Fruit fly (Drosophila melanogaster) whole organism, pupa: ENCODE results near the gene st.
A peak's percentile ranks its signal among the peaks of the same experiment; 100 is the strongest.

Source experiments
- CG10348 ChIP-seq: fragments of 200-800 bp; sonication (Bioruptor generic); IDR thresholded peaks from 2 replicates; pipeline ENCODE4 v1.3.6; 2022; ENCODE audit warnings: missing biosample characterization, missing genetic modification characterization
- CG12605 ChIP-seq: fragments of 200-800 bp; sonication (Bioruptor generic); IDR thresholded peaks from 2 replicates; pipeline ENCODE4 v1.3.6; 2022; ENCODE audit warnings: missing biosample characterization, missing genetic modification characterization
- CG13204 ChIP-seq: fragments of 200-800 bp; sonication (Bioruptor generic); optimal IDR thresholded peaks from 2 replicates; lab custom pipeline; 2018; ENCODE audit warnings: missing biosample characterization, mild to moderate bottlenecking, missing genetic modification characterization, moderate library complexity
- CG14655 ChIP-seq: fragments of 200-800 bp; sonication (Bioruptor generic); optimal IDR thresholded peaks from 3 replicates; lab custom pipeline; 2017; ENCODE audit warnings: mild to moderate bottlenecking, missing biosample characterization, missing genetic modification reagents, missing genetic modification characterization
- CG15710 ChIP-seq: fragments of 200-800 bp; sonication (Bioruptor generic); optimal IDR thresholded peaks from 2 replicates; lab custom pipeline; 2018; ENCODE audit warnings: missing biosample characterization, mild to moderate bottlenecking, missing genetic modification characterization, moderate library complexity
- CG17806 ChIP-seq: fragments of 200-800 bp; sonication (Bioruptor generic); optimal IDR thresholded peaks from 2 replicates; lab custom pipeline; 2018; ENCODE audit warnings: missing biosample characterization, mild to moderate bottlenecking, missing genetic modification characterization, moderate library complexity
- CG32121 ChIP-seq: fragments of 200-800 bp; sonication (Bioruptor generic); IDR thresholded peaks from 2 replicates; pipeline ENCODE4 v1.3.6; 2022; ENCODE audit warnings: missing biosample characterization, missing genetic modification characterization
- CG34367 ChIP-seq: fragments of 200-800 bp; sonication (Bioruptor generic); optimal IDR thresholded peaks from 2 replicates; lab custom pipeline; 2018; ENCODE audit warnings: missing biosample characterization, mild to moderate bottlenecking, missing genetic modification characterization
- CG4496 ChIP-seq: fragments of 200-800 bp; sonication (Bioruptor generic); IDR thresholded peaks from 3 replicates; pipeline ENCODE4 v1.3.6; 2022; ENCODE audit warnings: missing biosample characterization, missing genetic modification characterization
- CG8159 ChIP-seq: fragments of 200-800 bp; sonication (Bioruptor generic); optimal IDR thresholded peaks from 3 replicates; lab custom pipeline; 2018; ENCODE audit warnings: missing biosample characterization, mild to moderate bottlenecking, missing genetic modification characterization, moderate library complexity
- CG8301 ChIP-seq: fragments of 200-800 bp; sonication (Bioruptor generic); optimal IDR thresholded peaks from 2 replicates; lab custom pipeline; 2018; ENCODE audit warnings: missing biosample characterization, mild to moderate bottlenecking, missing genetic modification characterization
- CG9948 ChIP-seq: fragments of 200-800 bp; sonication (Bioruptor generic); optimal IDR thresholded peaks from 2 replicates; lab custom pipeline; 2018; ENCODE audit warnings: missing biosample characterization, mild to moderate bottlenecking, missing genetic modification characterization, moderate library complexity
- D1 ChIP-seq: fragments of 200-800 bp; sonication (Bioruptor generic); optimal IDR thresholded peaks from 2 replicates; lab custom pipeline; 2018; ENCODE audit warnings: missing biosample characterization, mild to moderate bottlenecking, missing genetic modification characterization, moderate library complexity
- EcR ChIP-seq: fragments of 200-800 bp; sonication (Bioruptor generic); optimal IDR thresholded peaks from 3 replicates; lab custom pipeline; 2019; ENCODE audit warnings: missing biosample characterization, missing genetic modification characterization, mild to moderate bottlenecking, moderate library complexity, missing genetic modification reagents
- Ets98B ChIP-seq: fragments of 200-800 bp; sonication (Bioruptor generic); IDR thresholded peaks from 2 replicates; pipeline ENCODE4 v1.3.6; 2022; ENCODE audit warnings: missing biosample characterization, missing genetic modification characterization
- Pif1A ChIP-seq: fragments of 200-800 bp; sonication (Bioruptor generic); optimal IDR thresholded peaks from 3 replicates; lab custom pipeline; 2016; ENCODE audit warnings: missing biosample characterization, missing genetic modification characterization
- Pif1B ChIP-seq: fragments of 200-800 bp; sonication (Bioruptor generic); optimal IDR thresholded peaks from 3 replicates; lab custom pipeline; 2016; ENCODE audit warnings: missing biosample characterization, missing genetic modification characterization
- Snoo ChIP-seq: fragments of 200-800 bp; sonication (Bioruptor generic); optimal IDR thresholded peaks from 3 replicates; lab custom pipeline; 2017; ENCODE audit warnings: missing biosample characterization, mild to moderate bottlenecking, missing genetic modification characterization, inconsistent platforms
- fd96Ca ChIP-seq: fragments of 200-800 bp; sonication (Bioruptor generic); IDR thresholded peaks from 3 replicates; pipeline ENCODE4 v1.3.6; 2022; ENCODE audit warnings: missing biosample characterization, missing genetic modification characterization
- gl ChIP-seq: fragments of 200-800 bp; sonication (Bioruptor generic); optimal IDR thresholded peaks from 2 replicates; lab custom pipeline; 2018; ENCODE audit warnings: missing biosample characterization, mild to moderate bottlenecking, missing genetic modification characterization
- rn ChIP-seq: fragments of 200-800 bp; sonication (Bioruptor generic); IDR thresholded peaks from 2 replicates; pipeline ENCODE4 v1.3.6; 2022; ENCODE audit warnings: missing biosample characterization, missing genetic modification characterization

Gene st

DNA sequence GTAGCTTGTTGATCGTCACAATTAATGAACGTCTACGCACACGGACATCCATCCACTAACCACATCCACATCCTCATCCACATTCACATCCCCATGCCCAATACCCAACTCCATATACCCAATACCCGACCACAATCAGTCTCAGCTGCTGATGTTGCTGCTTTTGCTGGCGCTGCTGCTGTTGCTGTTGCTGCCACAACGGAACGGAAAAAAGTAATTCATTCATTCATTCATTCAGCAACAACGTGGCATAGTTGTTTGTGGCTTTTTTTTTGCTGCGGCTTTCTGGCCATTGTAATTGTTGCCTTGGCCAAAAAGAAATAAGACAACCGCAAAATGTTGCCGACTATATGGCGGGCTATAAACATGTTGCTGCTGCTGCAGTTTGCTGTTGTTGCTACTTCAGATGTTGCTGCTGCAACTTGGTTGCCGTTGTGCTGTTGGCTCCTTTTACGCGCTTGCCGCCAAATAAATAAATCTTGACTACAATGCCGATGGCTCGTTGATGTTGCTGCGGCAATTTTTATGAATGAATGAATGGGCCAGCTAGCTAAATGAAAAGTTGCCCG lies 20.2 kb upstream of the st start:
- TF ChIP-seq CG12605 (GFP tag; lab: Robert Waterston, UW): peak; percentile 47
- no peak for TF ChIP-seq CG13204
- peak; percentile 20; the same call in 2 of the 3 replicates for TF ChIP-seq CG4496 (GFP tag; lab: Robert Waterston, UW)

- no peak for TF ChIP-seq CG14655 (GFP tag; lab: Kevin White, UChicago)
- TF ChIP-seq CG8301 (tag; lab: Kevin White, UChicago): no peak
- TF ChIP-seq Pif1A: no peak
- no peak for TF ChIP-seq CG12605 (GFP tag; lab: Robert Waterston, UW)
- no peak for TF ChIP-seq rn (GFP tag; lab: Robert Waterston, UW)
- no peak for TF ChIP-seq gl (tag; lab: Kevin White, UChicago)
- no peak for TF ChIP-seq CG17806 (tag; lab: Kevin White, UChicago)
- no peak for TF ChIP-seq Snoo (tag; lab: Kevin White, UChicago)
- no peak for TF ChIP-seq CG10348 (GFP tag; lab: Robert Waterston, UW)
- no peak for TF ChIP-seq CG8159 (tag; lab: Kevin White, UChicago)
These were observed 19.7 kb upstream of the st start for dm6 chr3L:16477730-16478129.

dm6 chr3L:16478608-16479203 lies 18.7 kb upstream of the st start:
- TF ChIP-seq CG4496 (GFP tag; lab: Robert Waterston, UW) (0 out of 3 replicates have a peak, but pooled peaks have one; percentile 27), EcR (peak; percentile 12), CG12605 (GFP tag; lab: Robert Waterston, UW) (no peak), D1 (peak; percentile 14)

DNA sequence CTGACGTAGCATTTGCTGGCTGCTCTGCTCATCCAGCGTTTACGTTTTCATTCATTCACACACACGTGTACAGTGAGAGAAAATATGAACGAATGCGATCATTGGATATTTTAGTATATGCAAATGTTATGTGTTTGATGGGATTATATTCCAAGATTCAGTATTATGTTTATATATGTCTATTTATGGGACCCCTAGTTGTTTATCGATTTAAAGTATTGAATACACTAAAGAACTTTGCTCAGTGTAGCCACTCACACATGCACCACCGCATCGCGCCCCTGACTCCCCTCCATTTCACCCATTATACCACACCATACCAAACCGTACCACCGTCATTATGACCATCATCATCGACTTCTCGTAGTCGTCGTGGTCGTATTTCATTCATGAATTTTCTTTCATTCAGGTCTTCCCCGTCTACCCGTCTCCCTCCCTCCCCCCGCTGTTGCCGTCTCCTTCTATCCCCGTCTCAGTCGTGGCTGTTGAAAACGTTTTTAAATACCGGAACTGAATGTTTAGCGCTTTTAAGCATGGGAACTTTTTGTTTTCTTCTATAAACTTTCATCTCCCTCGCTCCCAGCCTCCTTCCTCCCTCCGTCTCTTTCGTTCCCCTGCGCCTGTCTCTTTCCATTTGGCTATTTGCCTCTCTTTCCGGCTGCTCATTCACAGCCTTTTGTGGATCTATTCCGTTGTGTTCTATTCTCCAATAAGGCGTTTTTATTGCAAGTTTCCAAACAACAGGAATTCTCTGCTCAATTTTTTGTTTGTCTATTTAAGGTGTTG lies 16.9 kb upstream of the st start:
- peak; percentile 77 for TF ChIP-seq Pif1B (GFP tag; lab: Kevin White, UChicago)
- peak; percentile 95 for TF ChIP-seq CG8301 (tag; lab: Kevin White, UChicago)
- TF ChIP-seq CG14655 (GFP tag; lab: Kevin White, UChicago): peak; percentile 94
- TF ChIP-seq D1: peak; percentile 49
- TF ChIP-seq CG8159 (tag; lab: Kevin White, UChicago): peak; percentile 93
- peak; percentile 90 for TF ChIP-seq Pif1A
- TF ChIP-seq CG4496 (GFP tag; lab: Robert Waterston, UW): peak; percentile 94
- TF ChIP-seq CG34367 (tag; lab: Kevin White, UChicago): peak; percentile 89
- TF ChIP-seq CG10348 (GFP tag; lab: Robert Waterston, UW): peak; percentile 61; the same call in 1 of the 2 replicates
- peak; percentile 88 for TF ChIP-seq CG15710
- peak; percentile 66 for TF ChIP-seq Snoo (tag; lab: Kevin White, UChicago)
- peak; percentile 58; the same call in 1 of the 2 replicates for TF ChIP-seq rn (GFP tag; lab: Robert Waterston, UW)
- peak; percentile 68 for TF ChIP-seq gl (tag; lab: Kevin White, UChicago)
- TF ChIP-seq CG13204: peak; percentile 71
- TF ChIP-seq CG17806 (tag; lab: Kevin White, UChicago): peak; percentile 90
- peak; percentile 86 for TF ChIP-seq CG32121 (GFP tag; lab: Robert Waterston, UW)
- TF ChIP-seq EcR: peak; percentile 7
- peak; percentile 90 for TF ChIP-seq Ets98B (GFP tag; lab: Robert Waterston, UW)
- TF ChIP-seq fd96Ca (GFP tag; lab: Robert Waterston, UW): peak; percentile 87
- TF ChIP-seq CG9948 (tag; lab: Kevin White, UChicago): peak; percentile 90
- peak; percentile 83 for TF ChIP-seq CG12605 (GFP tag; lab: Robert Waterston, UW)

dm6 chr3L:16482167-16482566 lies 15.3 kb upstream of the st start:
- TF ChIP-seq CG9948 (tag; lab: Kevin White, UChicago) (peak; percentile 28), EcR (no peak), CG10348 (GFP tag; lab: Robert Waterston, UW) (peak; percentile 55), Snoo (tag; lab: Kevin White, UChicago) (no peak), CG14655 (GFP tag; lab: Kevin White, UChicago) (peak; percentile 77), CG34367 (tag; lab: Kevin White, UChicago) (peak; percentile 37), Pif1A (peak; percentile 63), Ets98B (GFP tag; lab: Robert Waterston, UW) (peak; percentile 79), CG4496 (GFP tag; lab: Robert Waterston, UW) (peak; percentile 86), CG17806 (tag; lab: Kevin White, UChicago) (peak; percentile 34), CG8301 (tag; lab: Kevin White, UChicago) (peak; percentile 84), CG13204 (no peak), D1 (no peak), CG8159 (tag; lab: Kevin White, UChicago) (peak; percentile 64), CG15710 (peak; percentile 54), CG32121 (GFP tag; lab: Robert Waterston, UW) (peak; percentile 84), rn (GFP tag; lab: Robert Waterston, UW) (peak; percentile 45; the same call in 1 of the 2 replicates), fd96Ca (GFP tag; lab: Robert Waterston, UW) (peak; percentile 86), CG12605 (GFP tag; lab: Robert Waterston, UW) (peak; percentile 68), gl (tag; lab: Kevin White, UChicago) (no peak), Pif1B (GFP tag; lab: Kevin White, UChicago) (peak; percentile 62)
